Fruit fly (Drosophila melanogaster): Measurements from ENCODE around the gene CG6650.

- TF ChIP-seq CG2889 (GFP tag; IDR thresholded peaks at IDR 0.05) (peak; percentile 95), Sox100B (GFP tag; optimal IDR thresholded peaks at IDR 0.05) (peak; percentile 93)
These were observed 26.2 kb upstream of the CG6650 start for dm6 chr3L:14004963-14005458.

Data from whole organism, embryonic.